Worm (Caenorhabditis elegans): ENCODE measurements around the gene srbc-33.
"Not testable (repeated sequence)": the region's sequence is repeated elsewhere in the genome, so short reads cannot be mapped to it uniquely, and the experiment has no call there.

srbc-33 gene

ce11 chrV:3506252-3506651 lies 21.6 kb upstream of the srbc-33 start, which contains the start of gene ugt-64:
TSS of gene ugt-64 (minus strand) at chrV:3506352.
- not testable (repeated sequence) for TF ChIP-seq hnd-1 (tag; optimal IDR thresholded peaks at IDR 0.05); B0310.2 (tag; optimal IDR thresholded peaks at IDR 0.05); tbx-11 (GFP tag; IDR thresholded peaks at IDR 0.05)

ce11 chrV:3505745-3506144 lies 21.1 kb upstream of the srbc-33 start:
- TF ChIP-seq pes-1 (GFP tag; IDR thresholded peaks at IDR 0.05), result no peak
- TF ChIP-seq hnd-1 (tag; optimal IDR thresholded peaks at IDR 0.05), result no peak
- TF ChIP-seq hmg-4 (GFP tag; optimal IDR thresholded peaks at IDR 0.05), result no peak
- TF ChIP-seq sea-1 (GFP tag; conservative IDR thresholded peaks at IDR 0.05), result no peak
- TF ChIP-seq aly-1 (tag; optimal IDR thresholded peaks at IDR 0.05), result no peak
- no peak for TF ChIP-seq tra-4 (tag; optimal IDR thresholded peaks at IDR 0.05)
- TF ChIP-seq ets-7 (tag; optimal IDR thresholded peaks at IDR 0.05), result no peak
- TF ChIP-seq hmbx-1 (tag; optimal IDR thresholded peaks at IDR 0.05), result no peak
- no peak for TF ChIP-seq flt-1 (GFP tag; IDR thresholded peaks at IDR 0.05)
- no peak for TF ChIP-seq scrt-1 (GFP tag; IDR thresholded peaks at IDR 0.05)
- no peak for TF ChIP-seq tbx-37 (GFP tag; conservative IDR thresholded peaks at IDR 0.05)
- no peak for TF ChIP-seq ama-1 (optimal IDR thresholded peaks at IDR 0.05)
- no peak for TF ChIP-seq F13C5.2 (tag; optimal IDR thresholded peaks at IDR 0.05)

DNA sequence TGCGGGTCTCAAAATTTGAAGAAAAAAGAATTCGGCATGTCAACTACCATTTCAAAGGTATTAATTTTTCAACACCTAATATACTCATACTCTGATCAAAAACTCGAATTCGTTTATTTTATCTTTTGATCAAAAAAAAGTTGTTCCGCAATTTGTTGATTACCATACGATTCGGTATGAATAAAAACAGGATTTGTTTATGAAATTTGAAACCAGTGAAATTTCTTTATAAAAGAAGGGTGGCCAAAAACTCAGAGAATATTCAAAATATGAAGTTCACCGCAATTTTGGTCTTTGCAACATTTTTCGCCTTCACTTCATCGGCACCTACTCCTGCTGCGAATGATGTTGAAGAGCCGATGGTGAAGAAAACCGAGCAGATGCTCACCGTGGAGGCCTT lies 17.4 kb upstream of the srbc-33 start, which contains the start of the genes C07G3.8 and C07G3.10:
C07G3.8 (minus strand) TSS at position 101 of the 400 bp plus-strand sequence.
C07G3.10 (plus strand) TSS at position 270 of the 400 bp plus-strand sequence.
- TF ChIP-seq tbx-37 (GFP tag; conservative IDR thresholded peaks at IDR 0.05) (no peak), ceh-36 (tag; optimal IDR thresholded peaks at IDR 0.05) (no peak), scrt-1 (GFP tag; IDR thresholded peaks at IDR 0.05) (no peak), sea-1 (GFP tag; conservative IDR thresholded peaks at IDR 0.05) (no peak), tbx-11 (GFP tag; IDR thresholded peaks at IDR 0.05) (no peak)

ce11 chrV:3496880-3497279 lies 12.3 kb upstream of the srbc-33 start, which contains the start of gene C07G3.15:
TSS of gene C07G3.15 (minus strand) at chrV:3496980.
- TF ChIP-seq pes-1 (GFP tag; IDR thresholded peaks at IDR 0.05) (no peak), tbx-11 (GFP tag; IDR thresholded peaks at IDR 0.05) (no peak), ceh-36 (tag; optimal IDR thresholded peaks at IDR 0.05) (no peak), flt-1 (GFP tag; IDR thresholded peaks at IDR 0.05) (no peak), hnd-1 (tag; optimal IDR thresholded peaks at IDR 0.05) (no peak), tbx-37 (GFP tag; conservative IDR thresholded peaks at IDR 0.05) (no peak), B0310.2 (tag; optimal IDR thresholded peaks at IDR 0.05) (no peak), hmg-4 (GFP tag; optimal IDR thresholded peaks at IDR 0.05) (no peak), ama-1 (optimal IDR thresholded peaks at IDR 0.05) (no peak), ets-7 (tag; optimal IDR thresholded peaks at IDR 0.05) (no peak), sea-1 (GFP tag; conservative IDR thresholded peaks at IDR 0.05) (no peak), scrt-1 (GFP tag; IDR thresholded peaks at IDR 0.05) (no peak), hmbx-1 (tag; optimal IDR thresholded peaks at IDR 0.05) (no peak), tra-4 (tag; optimal IDR thresholded peaks at IDR 0.05) (no peak), aly-1 (tag; optimal IDR thresholded peaks at IDR 0.05) (no peak)

DNA sequence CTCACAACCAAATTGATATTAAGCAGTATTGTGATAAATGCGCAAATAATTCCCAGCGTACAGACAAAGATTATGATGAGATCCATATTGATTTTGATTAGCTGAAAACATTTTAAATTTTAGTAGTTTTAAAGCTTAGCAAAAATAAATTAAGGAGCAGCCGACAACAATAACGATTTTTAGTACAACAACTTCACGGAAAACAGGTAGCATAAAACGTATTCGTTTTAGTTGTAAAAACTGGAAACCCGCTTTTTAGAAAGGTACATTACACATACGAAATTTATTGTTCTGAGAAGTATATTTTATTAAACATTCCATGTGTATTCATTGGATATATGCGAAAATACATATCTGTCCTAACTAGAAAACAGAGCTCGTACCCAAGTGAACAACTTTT lies 5.8 kb upstream of the srbc-33 start, which contains the start of gene srbc-36:
srbc-36 (minus strand) TSS at position 101 of the 400 bp plus-strand sequence.
- TF ChIP-seq scrt-1 (GFP tag; IDR thresholded peaks at IDR 0.05) (no peak), sea-1 (GFP tag; conservative IDR thresholded peaks at IDR 0.05) (no peak)

ce11 chrV:3486857-3487256 lies 2.3 kb upstream of the srbc-33 start, which contains the start of gene srbc-32:
TSS of gene srbc-32 (minus strand) at chrV:3486957.
- TF ChIP-seq B0310.2 (tag; optimal IDR thresholded peaks at IDR 0.05), result no peak
- TF ChIP-seq pes-1 (GFP tag; IDR thresholded peaks at IDR 0.05), result no peak
- no peak for TF ChIP-seq F13C5.2 (tag; optimal IDR thresholded peaks at IDR 0.05)
- no peak for TF ChIP-seq ets-7 (tag; optimal IDR thresholded peaks at IDR 0.05)
- TF ChIP-seq tra-4 (tag; optimal IDR thresholded peaks at IDR 0.05), result no peak
- no peak for TF ChIP-seq ama-1 (optimal IDR thresholded peaks at IDR 0.05)

DNA sequence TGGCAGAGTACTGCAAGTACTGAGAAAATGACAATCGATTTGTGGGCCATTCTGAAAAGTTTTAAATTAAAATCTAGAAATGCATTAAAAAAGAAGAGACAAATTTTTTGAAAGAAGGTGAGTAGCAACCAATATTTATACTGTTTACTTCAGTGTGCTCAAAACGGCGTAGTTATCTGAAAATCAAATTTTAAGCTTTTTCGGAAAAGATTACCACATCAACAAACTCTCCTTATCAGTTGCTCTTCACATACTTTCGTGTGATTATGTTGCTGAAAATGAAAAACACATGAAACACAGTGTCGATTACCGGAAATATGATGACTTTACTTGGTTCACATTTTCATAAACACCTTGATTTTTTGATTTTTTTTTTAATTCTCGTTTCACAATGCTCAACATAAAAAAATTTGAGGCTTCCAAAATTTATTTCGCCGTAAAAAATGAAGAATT lies 2.0 kb downstream of the srbc-33 start, which contains the start of gene lys-7:
lys-7 (minus strand) TSS at position 51 of the 453 bp plus-strand sequence.
- no peak for TF ChIP-seq aly-1 (tag; optimal IDR thresholded peaks at IDR 0.05)
- TF ChIP-seq ets-7 (tag; optimal IDR thresholded peaks at IDR 0.05), result no peak
- no peak for TF ChIP-seq B0310.2 (tag; optimal IDR thresholded peaks at IDR 0.05)
- TF ChIP-seq hmg-4 (GFP tag; optimal IDR thresholded peaks at IDR 0.05), result no peak
- no peak for TF ChIP-seq tra-4 (tag; optimal IDR thresholded peaks at IDR 0.05)
- no peak for TF ChIP-seq scrt-1 (GFP tag; IDR thresholded peaks at IDR 0.05)
- TF ChIP-seq ceh-13 (GFP tag; optimal IDR thresholded peaks at IDR 0.05), result no peak
- no peak for TF ChIP-seq sea-1 (GFP tag; conservative IDR thresholded peaks at IDR 0.05)
- TF ChIP-seq F13C5.2 (tag; optimal IDR thresholded peaks at IDR 0.05), result no peak
- TF ChIP-seq ceh-36 (tag; optimal IDR thresholded peaks at IDR 0.05), result no peak
- TF ChIP-seq tbx-37 (GFP tag; conservative IDR thresholded peaks at IDR 0.05), result no peak
- no peak for TF ChIP-seq ama-1 (optimal IDR thresholded peaks at IDR 0.05)
- no peak for TF ChIP-seq hnd-1 (tag; optimal IDR thresholded peaks at IDR 0.05)
- no peak for TF ChIP-seq hmbx-1 (tag; optimal IDR thresholded peaks at IDR 0.05)
- no peak for TF ChIP-seq tbx-11 (GFP tag; IDR thresholded peaks at IDR 0.05)
- TF ChIP-seq flt-1 (GFP tag; IDR thresholded peaks at IDR 0.05), result no peak

DNA sequence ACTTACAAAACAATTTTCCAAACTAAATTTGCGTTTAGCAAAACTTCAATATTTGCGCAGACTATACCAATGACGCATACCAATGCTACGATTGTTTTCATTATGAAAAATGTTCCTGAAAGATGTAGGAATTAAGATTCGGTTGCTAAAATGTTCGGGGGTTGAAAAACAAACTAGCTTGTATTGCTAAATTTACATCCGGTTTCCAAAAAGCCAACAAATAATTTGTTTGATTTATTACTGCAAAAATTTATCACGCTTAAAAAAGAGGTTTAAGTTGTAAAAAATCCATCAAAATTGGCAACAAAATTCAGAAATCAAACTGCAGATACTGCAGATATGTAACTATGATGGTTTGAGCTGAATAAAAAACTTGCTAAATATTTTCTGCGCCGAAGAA lies 4.3 kb downstream of the srbc-33 start, which contains the start of gene srbc-30:
srbc-30 (minus strand) TSS at position 101 of the 400 bp plus-strand sequence.
- no peak for TF ChIP-seq flt-1 (GFP tag; IDR thresholded peaks at IDR 0.05)
- TF ChIP-seq tbx-37 (GFP tag; conservative IDR thresholded peaks at IDR 0.05), result no peak
- TF ChIP-seq ets-7 (tag; optimal IDR thresholded peaks at IDR 0.05), result no peak
- no peak for TF ChIP-seq ama-1 (optimal IDR thresholded peaks at IDR 0.05)
- TF ChIP-seq sea-1 (GFP tag; conservative IDR thresholded peaks at IDR 0.05), result no peak
